Fruit fly (Drosophila melanogaster) whole organism, adult: ENCODE measurements around the gene CG33965.

Source experiments
- CG11617 ChIP-seq: fragments of 200-800 bp; sonication (Bioruptor generic); optimal IDR thresholded peaks from 2 replicates; lab custom pipeline; 2017; ENCODE audit warnings: mild to moderate bottlenecking, missing biosample characterization, missing genetic modification reagents, missing genetic modification characterization
- CG12768 ChIP-seq: fragments of 200-800 bp; sonication (Bioruptor generic); optimal IDR thresholded peaks from 2 replicates; lab custom pipeline; 2017; ENCODE audit warnings: missing biosample characterization, missing genetic modification characterization, mild to moderate bottlenecking, moderate library complexity, missing genetic modification reagents
- CG14711 ChIP-seq: fragments of 200-800 bp; sonication (Bioruptor generic); optimal IDR thresholded peaks from 2 replicates; lab custom pipeline; 2018; ENCODE audit warnings: missing biosample characterization, mild to moderate bottlenecking, missing genetic modification characterization, moderate library complexity
- CG1620 ChIP-seq: fragments of 200-800 bp; sonication (Bioruptor generic); optimal IDR thresholded peaks from 2 replicates; lab custom pipeline; 2016; ENCODE audit warnings: missing biosample characterization, missing genetic modification characterization
- CG33017 ChIP-seq: fragments of 200-800 bp; sonication (Bioruptor generic); optimal IDR thresholded peaks from 2 replicates; lab custom pipeline; 2018; ENCODE audit warnings: missing biosample characterization, mild to moderate bottlenecking, missing genetic modification characterization, moderate library complexity
- CG5204 ChIP-seq: fragments of 200-800 bp; sonication (Bioruptor generic); optimal IDR thresholded peaks from 2 replicates; lab custom pipeline; 2016; ENCODE audit warnings: missing biosample characterization, missing genetic modification characterization
- CG7045 ChIP-seq: fragments of 200-800 bp; sonication (Bioruptor generic); optimal IDR thresholded peaks from 2 replicates; lab custom pipeline; 2017; ENCODE audit warnings: missing biosample characterization, mild to moderate bottlenecking, missing genetic modification characterization
- CG7101 ChIP-seq: fragments of 200-800 bp; sonication (Bioruptor generic); optimal IDR thresholded peaks from 2 replicates; lab custom pipeline; 2018; ENCODE audit warnings: missing biosample characterization, mild to moderate bottlenecking, missing genetic modification characterization, moderate library complexity
- Clk ChIP-seq: fragments of 200-800 bp; sonication (Bioruptor generic); optimal IDR thresholded peaks from 2 replicates; lab custom pipeline; 2017; ENCODE audit warnings: missing biosample characterization, missing genetic modification characterization
- Crg-1 ChIP-seq: fragments of 200-800 bp; sonication (Bioruptor generic); optimal IDR thresholded peaks from 2 replicates; lab custom pipeline; 2016; ENCODE audit warnings: missing biosample characterization, missing genetic modification characterization
- Hr96 ChIP-seq: fragments of 200-800 bp; sonication (Bioruptor generic); optimal IDR thresholded peaks from 2 replicates; lab custom pipeline; 2016; ENCODE audit warnings: missing biosample characterization, missing genetic modification characterization
- Mnt ChIP-seq: fragments of 200-800 bp; sonication (Bioruptor generic); optimal IDR thresholded peaks from 2 replicates; lab custom pipeline; 2016; ENCODE audit warnings: missing biosample characterization, mild to moderate bottlenecking, missing genetic modification characterization
- bab1 ChIP-seq: fragments of 200-800 bp; sonication (Bioruptor generic); optimal IDR thresholded peaks from 3 replicates; lab custom pipeline; 2019; ENCODE audit warnings: missing biosample characterization, mild to moderate bottlenecking, missing genetic modification characterization, moderate library complexity
- cic ChIP-seq: fragments of 200-800 bp; sonication (Bioruptor generic); optimal IDR thresholded peaks from 2 replicates; lab custom pipeline; 2017; ENCODE audit warnings: missing biosample characterization, mild to moderate bottlenecking, missing genetic modification characterization, moderate library complexity
- cnc ChIP-seq, 2 experiments: fragments of >200 bp; optimal IDR thresholded peaks; 2 replicates each; lab custom pipeline; 2017
- kay ChIP-seq: fragments of 200-800 bp; sonication (Bioruptor generic); peaks from one replicate; lab custom pipeline; 2016; ENCODE audit warnings: missing biosample characterization, missing genetic modification characterization, borderline replicate concordance
- ovo ChIP-seq: fragments of 200-800 bp; sonication (Bioruptor generic); optimal IDR thresholded peaks from 2 replicates; lab custom pipeline; 2016; ENCODE audit warnings: missing biosample characterization, missing genetic modification characterization
- pad ChIP-seq: fragments of 200-800 bp; sonication (Bioruptor generic); optimal IDR thresholded peaks from 3 replicates; lab custom pipeline; 2017; ENCODE audit warnings: missing biosample characterization, missing genetic modification characterization, mild to moderate bottlenecking, moderate library complexity, missing genetic modification reagents
- tj ChIP-seq: fragments of 200-800 bp; sonication (Bioruptor generic); optimal IDR thresholded peaks from 3 replicates; lab custom pipeline; 2017; ENCODE audit warnings: missing biosample characterization, mild to moderate bottlenecking, missing genetic modification characterization, moderate library complexity
- toe ChIP-seq: fragments of 200-800 bp; sonication (Bioruptor generic); optimal IDR thresholded peaks from 2 replicates; lab custom pipeline; 2016; ENCODE audit warnings: missing biosample characterization, missing genetic modification characterization

CG33965 gene

dm6 chr3L:1258547-1258946, 25.9 kb downstream of the CG33965 start:
- TF ChIP-seq CG7101 (tag; lab: Kevin White, UChicago) (no peak), Clk (GFP tag; lab: Kevin White, UChicago) (no peak), Mnt (GFP tag; lab: Kevin White, UChicago) (no peak), CG14711 (tag; lab: Kevin White, UChicago) (no peak), cnc (optimal IDR thresholded peaks at IDR 0.05; lab: Kevin White, UChicago) (no peak)

- TF ChIP-seq CG33017 (no peak), CG7101 (tag; lab: Kevin White, UChicago) (no peak), Mnt (GFP tag; lab: Kevin White, UChicago) (no peak), tj (no peak), CG7045 (GFP tag; lab: Kevin White, UChicago) (no peak)
These were observed 32.3 kb downstream of the CG33965 start for dm6 chr3L:1264998-1265397.

- TF ChIP-seq CG11617 (no peak), kay (GFP tag; lab: Kevin White, UChicago) (peak; percentile 34)
These were observed 32.8 kb downstream of the CG33965 start for dm6 chr3L:1265423-1266002.

- TF ChIP-seq ovo (GFP tag; lab: Kevin White, UChicago), result no peak
- TF ChIP-seq bab1 (GFP tag; lab: Kevin White, UChicago), result no peak
- no peak for TF ChIP-seq Crg-1 (GFP tag; lab: Kevin White, UChicago)
These were observed 36.3 kb downstream of the CG33965 start for dm6 chr3L:1269013-1269412.

- no peak for TF ChIP-seq CG33017
- TF ChIP-seq cic (GFP tag; lab: Kevin White, UChicago), result no peak
- no peak for TF ChIP-seq CG14711 (tag; lab: Kevin White, UChicago)
- TF ChIP-seq Crg-1 (GFP tag; lab: Kevin White, UChicago), result no peak
- TF ChIP-seq pad (GFP tag; lab: Kevin White, UChicago), result no peak
- TF ChIP-seq Clk (GFP tag; lab: Kevin White, UChicago), result no peak
- TF ChIP-seq kay (GFP tag; lab: Kevin White, UChicago), result no peak
- TF ChIP-seq cnc (optimal IDR thresholded peaks at IDR 0.05; lab: Kevin White, UChicago), result no peak
- TF ChIP-seq CG7045 (GFP tag; lab: Kevin White, UChicago), result no peak
- TF ChIP-seq CG7101 (tag; lab: Kevin White, UChicago), result no peak
These were observed 43.1 kb downstream of the CG33965 start, which contains the start of gene CG32333 for dm6 chr3L:1275767-1276166. TSS of gene CG32333 (plus strand) at chr3L:1275956.

dm6 chr3L:1277937-1278336, 45.3 kb downstream of the CG33965 start:
- TF ChIP-seq toe (GFP tag; lab: Kevin White, UChicago) (no peak), CG5204 (no peak), cic (GFP tag; lab: Kevin White, UChicago) (no peak), CG11617 (no peak), pad (GFP tag; lab: Kevin White, UChicago) (no peak), ovo (GFP tag; lab: Kevin White, UChicago) (no peak), CG7045 (GFP tag; lab: Kevin White, UChicago) (no peak), bab1 (GFP tag; lab: Kevin White, UChicago) (no peak), CG7101 (tag; lab: Kevin White, UChicago) (no peak), CG33017 (no peak), CG1620 (GFP tag; lab: Kevin White, UChicago) (no peak), CG12768 (no peak), CG14711 (tag; lab: Kevin White, UChicago) (no peak), Clk (GFP tag; lab: Kevin White, UChicago) (no peak), Hr96 (GFP tag; lab: Kevin White, UChicago) (no peak), Mnt (GFP tag; lab: Kevin White, UChicago) (no peak), Crg-1 (GFP tag; lab: Kevin White, UChicago) (no peak), kay (GFP tag; lab: Kevin White, UChicago) (no peak), cnc (optimal IDR thresholded peaks at IDR 0.05; lab: Kevin White, UChicago) (no peak)

dm6 chr3L:1279685-1280084, 47.0 kb downstream of the CG33965 start:
- TF ChIP-seq CG5204 (no peak), CG12768 (no peak), ovo (GFP tag; lab: Kevin White, UChicago) (no peak), bab1 (GFP tag; lab: Kevin White, UChicago) (no peak), CG7045 (GFP tag; lab: Kevin White, UChicago) (no peak), CG11617 (no peak), cnc (optimal IDR thresholded peaks at IDR 0.05; lab: Kevin White, UChicago) (no peak), Clk (GFP tag; lab: Kevin White, UChicago) (no peak), kay (GFP tag; lab: Kevin White, UChicago) (no peak), CG1620 (GFP tag; lab: Kevin White, UChicago) (no peak), tj (no peak), pad (GFP tag; lab: Kevin White, UChicago) (no peak), CG14711 (tag; lab: Kevin White, UChicago) (no peak), CG7101 (tag; lab: Kevin White, UChicago) (no peak)
